Worm (Caenorhabditis elegans): ENCODE results near the gene uev-2.

The uev-2 gene

ce11 chrIII:5557246-5557819, 25.6 kb upstream of the uev-2 start, which contains the start of gene rpc-2:
TSS of gene rpc-2 (plus strand) at chrIII:5557365.
- TF ChIP-seq nhr-11 (tag; optimal IDR thresholded peaks at IDR 0.05) (no peak), ceh-30 (tag; optimal IDR thresholded peaks at IDR 0.05) (no peak), pax-1 (tag; optimal IDR thresholded peaks at IDR 0.05) (no peak), pha-4 (tag; optimal IDR thresholded peaks at IDR 0.05) (no peak), sdc-2 (tag; optimal IDR thresholded peaks at IDR 0.05) (no peak), nhr-232 (tag; optimal IDR thresholded peaks at IDR 0.05) (no peak), K02D7.2 (tag; optimal IDR thresholded peaks at IDR 0.05) (no peak)

- no peak for TF ChIP-seq K09A11.1 (tag; optimal IDR thresholded peaks at IDR 0.05; ENCODE audit: insufficient read depth)
- TF ChIP-seq ceh-34 (tag; optimal IDR thresholded peaks at IDR 0.05) = peak; percentile 60
- TF ChIP-seq dve-1 (tag; optimal IDR thresholded peaks at IDR 0.05) = no peak
- TF ChIP-seq ceh-45 (GFP tag; IDR thresholded peaks at IDR 0.05) = no peak
- TF ChIP-seq hlh-13 (GFP tag; optimal IDR thresholded peaks at IDR 0.05) = no peak
- TF ChIP-seq lim-6 (tag; optimal IDR thresholded peaks at IDR 0.05) = no peak
- peak; percentile 25 for TF ChIP-seq pat-9 (tag; optimal IDR thresholded peaks at IDR 0.05)
- no peak for TF ChIP-seq nhr-11 (tag; optimal IDR thresholded peaks at IDR 0.05)
- no peak for TF ChIP-seq C08G9.2 (tag; optimal IDR thresholded peaks at IDR 0.05)
- TF ChIP-seq ztf-16 (tag; optimal IDR thresholded peaks at IDR 0.05) = no peak
- no peak for TF ChIP-seq nhr-232 (tag; optimal IDR thresholded peaks at IDR 0.05)
- TF ChIP-seq unc-55 (GFP tag; optimal IDR thresholded peaks at IDR 0.05) = peak; percentile 42
- TF ChIP-seq hlh-30 (tag; optimal IDR thresholded peaks at IDR 0.05; ENCODE audit: insufficient read depth) = no peak
- TF ChIP-seq ceh-30 (tag; optimal IDR thresholded peaks at IDR 0.05) = no peak
- no peak for TF ChIP-seq fax-1 (tag; optimal IDR thresholded peaks at IDR 0.05)
- peak; percentile 86 for TF ChIP-seq ceh-18 (tag; optimal IDR thresholded peaks at IDR 0.05)
- TF ChIP-seq ceh-14 (tag; optimal IDR thresholded peaks at IDR 0.05) = no peak
- no peak for TF ChIP-seq ets-4 (tag; optimal IDR thresholded peaks at IDR 0.05)
- TF ChIP-seq zip-5 (tag; optimal IDR thresholded peaks at IDR 0.05) = no peak
- TF ChIP-seq F13H6.1 (tag; optimal IDR thresholded peaks at IDR 0.05) = no peak
- no peak for TF ChIP-seq ama-1 (optimal IDR thresholded peaks at IDR 0.05)
- no peak for TF ChIP-seq pag-3 (tag; optimal IDR thresholded peaks at IDR 0.05; ENCODE audit: borderline replicate concordance)
- no peak for TF ChIP-seq ahr-1 (tag; optimal IDR thresholded peaks at IDR 0.05)
- peak; percentile 39 for TF ChIP-seq ref-2 (tag; optimal IDR thresholded peaks at IDR 0.05)
- TF ChIP-seq sox-2 (GFP tag; IDR thresholded peaks at IDR 0.05) = no peak
- TF ChIP-seq mec-3 (tag; optimal IDR thresholded peaks at IDR 0.05; ENCODE audit: borderline replicate concordance) = no peak
- TF ChIP-seq hlh-8 (tag; optimal IDR thresholded peaks at IDR 0.05) = peak; percentile 54
- TF ChIP-seq fkh-6 (tag; optimal IDR thresholded peaks at IDR 0.05) = no peak
- TF ChIP-seq npax-4 (tag; optimal IDR thresholded peaks at IDR 0.05) = no peak
- no peak for TF ChIP-seq tbx-7 (tag; optimal IDR thresholded peaks at IDR 0.05)
- TF ChIP-seq rnt-1 (tag; optimal IDR thresholded peaks at IDR 0.05) = peak; percentile 65
- TF ChIP-seq tbx-2 (tag; optimal IDR thresholded peaks at IDR 0.05) = peak; percentile 56
- TF ChIP-seq ceh-22 (tag; optimal IDR thresholded peaks at IDR 0.05) = no peak
- TF ChIP-seq odd-2 (tag; optimal IDR thresholded peaks at IDR 0.05) = no peak
- TF ChIP-seq nfya-1 (tag; optimal IDR thresholded peaks at IDR 0.05) = peak; percentile 62
- TF ChIP-seq pha-2 (tag; optimal IDR thresholded peaks at IDR 0.05) = no peak
- TF ChIP-seq hlh-15 (tag; optimal IDR thresholded peaks at IDR 0.05) = no peak
Measured at ce11 chrIII:5563680-5564079, 19.2 kb upstream of the uev-2 start.

- no peak for TF ChIP-seq pag-3 (tag; optimal IDR thresholded peaks at IDR 0.05; ENCODE audit: borderline replicate concordance)
- no peak for TF ChIP-seq fkh-10 (GFP tag; optimal IDR thresholded peaks at IDR 0.05)
- no peak for TF ChIP-seq ceh-22 (tag; optimal IDR thresholded peaks at IDR 0.05)
- TF ChIP-seq ceh-24 (tag; optimal IDR thresholded peaks at IDR 0.05) = no peak
- TF ChIP-seq ceh-30 (tag; optimal IDR thresholded peaks at IDR 0.05) = no peak
- no peak for TF ChIP-seq dve-1 (tag; optimal IDR thresholded peaks at IDR 0.05)
- no peak for TF ChIP-seq C38D4.7 (GFP tag; optimal IDR thresholded peaks at IDR 0.05)
- TF ChIP-seq hlh-8 (tag; optimal IDR thresholded peaks at IDR 0.05) = no peak
- no peak for TF ChIP-seq che-1 (tag; optimal IDR thresholded peaks at IDR 0.05)
- TF ChIP-seq dmd-4 (tag; optimal IDR thresholded peaks at IDR 0.05; ENCODE audit: borderline replicate concordance) = no peak
- no peak for TF ChIP-seq ama-1 (optimal IDR thresholded peaks at IDR 0.05)
- TF ChIP-seq ceh-45 (GFP tag; IDR thresholded peaks at IDR 0.05) = no peak
- no peak for TF ChIP-seq ceh-18 (tag; optimal IDR thresholded peaks at IDR 0.05)
- no peak for TF ChIP-seq elt-2 (tag; optimal IDR thresholded peaks at IDR 0.05)
- no peak for TF ChIP-seq mec-3 (tag; optimal IDR thresholded peaks at IDR 0.05; ENCODE audit: borderline replicate concordance)
- no peak for TF ChIP-seq eyg-1 (tag; optimal IDR thresholded peaks at IDR 0.05)
- no peak for TF ChIP-seq syd-9 (tag; optimal IDR thresholded peaks at IDR 0.05)
- TF ChIP-seq ceh-34 (tag; optimal IDR thresholded peaks at IDR 0.05) = no peak
- no peak for TF ChIP-seq ceh-6 (GFP tag; optimal IDR thresholded peaks at IDR 0.05)
Measured at ce11 chrIII:5564325-5564724, 18.6 kb upstream of the uev-2 start.

Data from whole organism, late embryonic.